Fruit fly (Drosophila melanogaster): ENCODE results near the gene Nfs1.
"Not testable (repeated sequence)": the region's sequence is repeated elsewhere in the genome, so short reads cannot be mapped to it uniquely, and the experiment has no call there.

Gene Nfs1

DNA sequence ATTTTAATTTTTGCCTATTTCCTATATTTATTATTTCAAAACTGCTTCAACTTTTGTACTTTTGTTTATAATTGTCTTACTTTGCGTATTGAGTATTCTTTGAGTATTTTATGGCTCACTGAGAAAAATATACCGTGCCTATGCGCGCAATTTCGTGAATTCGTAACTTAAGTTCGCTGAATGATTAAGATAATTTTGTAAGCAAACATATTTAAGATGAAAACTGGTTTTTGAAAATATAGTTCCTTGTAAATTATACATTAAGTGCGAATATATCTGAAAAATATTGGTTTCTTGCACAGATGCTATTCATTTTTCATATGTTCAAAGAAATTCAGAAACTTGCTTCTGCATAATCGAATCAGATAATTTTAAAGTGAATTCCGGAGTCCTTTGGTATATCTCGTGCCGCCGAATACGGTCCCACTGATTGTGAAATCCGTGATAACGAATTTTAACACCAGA, at the start of gene Nfs1, which contains the start of gene CG18787:
Gene Nfs1, plus strand, starts transcription at position 415 of the 465 bp plus-strand sequence.
Gene CG18787, minus strand, starts transcription at position 101 of the 465 bp plus-strand sequence.
- not testable (repeated sequence) for TF ChIP-seq gcm (GFP tag; optimal IDR thresholded peaks at IDR 0.05); CG10321 (GFP tag; IDR thresholded peaks at IDR 0.05); CG6175 (GFP tag; IDR thresholded peaks at IDR 0.05)

dm6 chr2L:11949917-11950316, 49.5 kb upstream of the Nfs1 start:
- no peak for TF ChIP-seq mirr (GFP tag; optimal IDR thresholded peaks at IDR 0.05)
- peak; percentile 39 for TF ChIP-seq esg (GFP tag; conservative IDR thresholded peaks at IDR 0.05)
- no peak for TF ChIP-seq gfzf (GFP tag; optimal IDR thresholded peaks at IDR 0.05)
- TF ChIP-seq ken (GFP tag; IDR thresholded peaks at IDR 0.05) = peak; percentile 69; the same call in 2 of the 3 replicates
- peak; percentile 8 for TF ChIP-seq CG4424 (GFP tag; optimal IDR thresholded peaks at IDR 0.05)
- no peak for TF ChIP-seq trh (GFP tag; optimal IDR thresholded peaks at IDR 0.05)
- TF ChIP-seq Max (GFP tag; optimal IDR thresholded peaks at IDR 0.05) = peak; percentile 6
- TF ChIP-seq Kr (GFP tag; optimal IDR thresholded peaks at IDR 0.05) = no peak
- no peak for TF ChIP-seq CG10543 (GFP tag; optimal IDR thresholded peaks at IDR 0.05)
- no peak for TF ChIP-seq CG10147 (GFP tag; optimal IDR thresholded peaks at IDR 0.05)
- TF ChIP-seq CG4404 (GFP tag; IDR thresholded peaks at IDR 0.05) = peak; percentile 42; the same call in 1 of the 2 replicates
- no peak for TF ChIP-seq NC2α (GFP tag; optimal IDR thresholded peaks at IDR 0.05)
- TF ChIP-seq run (tag; optimal IDR thresholded peaks at IDR 0.05) = no peak
- no peak for TF ChIP-seq CG2129 (GFP tag; IDR thresholded peaks at IDR 0.05; ENCODE audit: partially characterized antibody)
- no peak for TF ChIP-seq vfl (GFP tag; optimal IDR thresholded peaks at IDR 0.05)
- TF ChIP-seq CG17385 (GFP tag; optimal IDR thresholded peaks at IDR 0.05) = peak; percentile 27
- TF ChIP-seq CG6813 (GFP tag; optimal IDR thresholded peaks at IDR 0.05) = no peak
- 0 out of 3 replicates have a peak, but pooled peaks have one; percentile 16 for TF ChIP-seq CG6175 (GFP tag; IDR thresholded peaks at IDR 0.05)
- peak; percentile 18 for TF ChIP-seq CG1602 (GFP tag; optimal IDR thresholded peaks at IDR 0.05)
- TF ChIP-seq hkb (optimal IDR thresholded peaks at IDR 0.05) = no peak
- TF ChIP-seq hkb (GFP tag; IDR thresholded peaks at IDR 0.05) = peak; percentile 71
- TF ChIP-seq CG1529 (GFP tag; optimal IDR thresholded peaks at IDR 0.05) = peak; percentile 36
- TF ChIP-seq Atf6 (GFP tag; IDR thresholded peaks at IDR 0.05) = no peak; the same call in 1 of the 2 replicates
- no peak for TF ChIP-seq hbn (GFP tag; IDR thresholded peaks at IDR 0.05; ENCODE audit: partially characterized antibody)
- TF ChIP-seq sd (tag; optimal IDR thresholded peaks at IDR 0.05) = no peak
- TF ChIP-seq Myb (GFP tag; optimal IDR thresholded peaks at IDR 0.05) = no peak
- peak; percentile 31; the same call in 1 of the 2 replicates for TF ChIP-seq E2f1 (GFP tag; IDR thresholded peaks at IDR 0.05)
- TF ChIP-seq onecut (GFP tag; IDR thresholded peaks at IDR 0.05) = peak; percentile 43; the same call in 1 of the 2 replicates
- TF ChIP-seq chn (GFP tag; optimal IDR thresholded peaks at IDR 0.05) = peak; percentile 13
- peak; percentile 62 for TF ChIP-seq zen (tag; optimal IDR thresholded peaks at IDR 0.05)
- no peak for TF ChIP-seq CG13287 (GFP tag; IDR thresholded peaks at IDR 0.05; ENCODE audit: partially characterized antibody)
- TF ChIP-seq croc (GFP tag; conservative IDR thresholded peaks at IDR 0.05) = no peak; the same call in 2 of the 3 replicates
- TF ChIP-seq ftz-f1 (GFP tag; optimal IDR thresholded peaks at IDR 0.05) = no peak
- TF ChIP-seq CG30431 (GFP tag; optimal IDR thresholded peaks at IDR 0.05) = peak; percentile 42
- no peak for TF ChIP-seq Bgb (GFP tag; IDR thresholded peaks at IDR 0.05; ENCODE audit: partially characterized antibody)
- peak; percentile 54 for TF ChIP-seq CG11696 (GFP tag; IDR thresholded peaks at IDR 0.05)
- peak; percentile 35 for TF ChIP-seq CG15696 (tag; optimal IDR thresholded peaks at IDR 0.05)
- no peak for TF ChIP-seq HLH4C (GFP tag; IDR thresholded peaks at IDR 0.05; ENCODE audit: partially characterized antibody)
- peak; percentile 57 to 72 for TF ChIP-seq chif (GFP tag; optimal IDR thresholded peaks at IDR 0.05)
- TF ChIP-seq H2.0 (GFP tag; IDR thresholded peaks at IDR 0.05) = peak; percentile 64
- peak; percentile 64 for TF ChIP-seq tgo (GFP tag; IDR thresholded peaks at IDR 0.05)
- peak; percentile 37 for TF ChIP-seq ATbp (GFP tag; optimal IDR thresholded peaks at IDR 0.05)
- TF ChIP-seq CG7963 (GFP tag; IDR thresholded peaks at IDR 0.05; ENCODE audit: partially characterized antibody) = no peak
- TF ChIP-seq CG7839 (tag; optimal IDR thresholded peaks at IDR 0.05) = peak; percentile 55
- no peak for TF ChIP-seq CG11085 (GFP tag; IDR thresholded peaks at IDR 0.05)
- peak; percentile 73 for TF ChIP-seq dmrt11E (tag; optimal IDR thresholded peaks at IDR 0.05)

Measured in whole organism, embryonic.